Worm (Caenorhabditis elegans): ENCODE measurements around the gene sams-4.
A peak's percentile ranks its signal among the peaks of the same experiment; 100 is the strongest.

sams-4 gene

ce11 chrIV:5806348-5806747 is 39.8 kb downstream of the sams-4 start:
- TF ChIP-seq nhr-90 (tag; optimal IDR thresholded peaks at IDR 0.05) (no peak), madf-8 (GFP tag; conservative IDR thresholded peaks at IDR 0.05) (no peak), lin-40 (tag; optimal IDR thresholded peaks at IDR 0.05) (no peak), mxl-1 (tag; optimal IDR thresholded peaks at IDR 0.05) (no peak), F10E7.11 (tag; optimal IDR thresholded peaks at IDR 0.05) (no peak), Y56A3A.18 (GFP tag; IDR thresholded peaks at IDR 0.05) (no peak), F49E8.2 (tag; optimal IDR thresholded peaks at IDR 0.05; ENCODE audit: insufficient read depth) (no peak), tbx-9 (tag; optimal IDR thresholded peaks at IDR 0.05; ENCODE audit: borderline replicate concordance) (no peak), B0019.2 (GFP tag; conservative IDR thresholded peaks at IDR 0.05) (no peak)

- TF ChIP-seq ztf-25 (GFP tag; IDR thresholded peaks at IDR 0.05) (no peak), lin-35 (GFP tag; optimal IDR thresholded peaks at IDR 0.05) (peak in 1 of 3 experiments; percentile 15), cebp-1 (GFP tag; IDR thresholded peaks at IDR 0.05) (no peak), cebp-1 (tag; optimal IDR thresholded peaks at IDR 0.05) (peak; percentile 59), ceh-91 (GFP tag; IDR thresholded peaks at IDR 0.05) (no peak), K12H6.12 (tag; optimal IDR thresholded peaks at IDR 0.05) (peak; percentile 33), pbrm-1 (GFP tag; IDR thresholded peaks at IDR 0.05) (0 out of 2 replicates have a peak, but pooled peaks have one; percentile 41), nfyb-1 (GFP tag; IDR thresholded peaks at IDR 0.05) (0 out of 2 replicates have a peak, but pooled peaks have one; percentile 53), ceh-27 (GFP tag; optimal IDR thresholded peaks at IDR 0.05) (peak; percentile 8), hmg-1.2 (GFP tag; IDR thresholded peaks at IDR 0.05) (peak; percentile 46; the same call in 1 of the 2 replicates)
These were observed 40.7 kb downstream of the sams-4 start for ce11 chrIV:5805477-5805876.

- TF ChIP-seq sdz-38 (tag; optimal IDR thresholded peaks at IDR 0.05), result no peak
These were observed 42.6 kb downstream of the sams-4 start for ce11 chrIV:5803510-5804013.

- TF ChIP-seq lsy-27 (tag; optimal IDR thresholded peaks at IDR 0.05; ENCODE audit: borderline replicate concordance, insufficient read depth) (no peak), tbp1 (GFP tag; optimal IDR thresholded peaks at IDR 0.05) (no peak), Y95B8A.8 (GFP tag; IDR thresholded peaks at IDR 0.05) (no peak), tbx-9 (tag; optimal IDR thresholded peaks at IDR 0.05; ENCODE audit: borderline replicate concordance) (no peak), attf-3 (GFP tag; conservative IDR thresholded peaks at IDR 0.05) (no peak), T07F8.4 (tag; optimal IDR thresholded peaks at IDR 0.05) (no peak), ztf-28 (GFP tag; IDR thresholded peaks at IDR 0.05) (no peak), F37B4.10 (GFP tag; IDR thresholded peaks at IDR 0.05) (no peak), hlh-12 (tag; optimal IDR thresholded peaks at IDR 0.05) (no peak), xnd-1 (tag; optimal IDR thresholded peaks at IDR 0.05) (no peak), nfyb-1 (GFP tag; IDR thresholded peaks at IDR 0.05) (no peak), let-526 (GFP tag; IDR thresholded peaks at IDR 0.05) (no peak), ccch-3 (GFP tag; optimal IDR thresholded peaks at IDR 0.05) (no peak), Y67H2A.10 (GFP tag; conservative IDR thresholded peaks at IDR 0.05) (no peak), F10E7.11 (tag; optimal IDR thresholded peaks at IDR 0.05) (no peak), lin-40 (tag; optimal IDR thresholded peaks at IDR 0.05) (no peak), hrde-1 (tag; optimal IDR thresholded peaks at IDR 0.05; ENCODE audit: borderline replicate concordance) (no peak), C17E4.6 (GFP tag; IDR thresholded peaks at IDR 0.05) (no peak), snpc-4 (GFP tag; optimal IDR thresholded peaks at IDR 0.05) (no peak), snpc-4 (tag; optimal IDR thresholded peaks at IDR 0.05) (no peak), ztf-18 (tag; optimal IDR thresholded peaks at IDR 0.05) (no peak)
These were observed 46.6 kb downstream of the sams-4 start for ce11 chrIV:5799577-5799976.
